Worm (Caenorhabditis elegans) whole organism, L4 larva: ENCODE results near the gene ric-7.
A peak's percentile ranks its signal among the peaks of the same experiment; 100 is the strongest.

Source experiments
- F10B5.3 ChIP-seq: sonication (generic microtip); optimal IDR thresholded peaks from 2 replicates; lab custom pipeline; 2016; ENCODE audit warnings: mild to moderate bottlenecking, missing genetic modification characterization, missing compliant biosample characterization
- F44E2.7 ChIP-seq: fragments of 200-800 bp; sonication (Bioruptor generic); IDR thresholded peaks from 2 replicates; pipeline ENCODE4 v2.1.2; 2022; ENCODE audit warnings: missing genetic modification characterization, missing compliant biosample characterization
- F49E8.2 ChIP-seq: sonication (generic microtip); optimal IDR thresholded peaks from 2 replicates; lab custom pipeline; 2016; ENCODE audit warnings: missing compliant biosample characterization, mild to moderate bottlenecking, missing genetic modification characterization, borderline replicate concordance
- T26A8.4 ChIP-seq: fragments of 200-800 bp; sonication (Bioruptor generic); IDR thresholded peaks from 2 replicates; pipeline ENCODE4 v1.3.6; 2022; ENCODE audit warnings: missing genetic modification characterization, missing compliant biosample characterization
- Y48G9A.11 ChIP-seq: fragments of 200-800 bp; sonication (Bioruptor generic); IDR thresholded peaks from 2 replicates; pipeline ENCODE4 v1.3.6; 2022; ENCODE audit warnings: missing genetic modification reagents, missing genetic modification characterization, missing compliant biosample characterization
- ZK546.5 ChIP-seq, 2 experiments: sonication (generic microtip); optimal IDR thresholded peaks; 2 replicates each; lab custom pipeline; 2017; ENCODE audit warnings: missing biosample characterization in 2 of 2, missing genetic modification characterization in 2 of 2
- ama-1 ChIP-seq: fragments of 150-350 bp; optimal IDR thresholded peaks from 2 replicates; lab custom pipeline; 2014; ENCODE audit warnings: inconsistent platforms, mixed read lengths
- arid-1 ChIP-seq: fragments of 200-800 bp; sonication (Bioruptor generic); conservative IDR thresholded peaks from 2 replicates; pipeline ENCODE4 v1.3.6; 2022; ENCODE audit warnings: missing genetic modification reagents, missing genetic modification characterization, missing compliant biosample characterization
- attf-4 ChIP-seq: sonication (generic microtip); optimal IDR thresholded peaks from 3 replicates; lab custom pipeline; 2017; ENCODE audit warnings: missing biosample characterization, missing genetic modification characterization
- ceh-20 ChIP-seq: fragments of 200-800 bp; sonication (Bioruptor generic); IDR thresholded peaks from 2 replicates; pipeline ENCODE4 v1.3.6; 2022; ENCODE audit warnings: missing genetic modification reagents, missing genetic modification characterization, missing compliant biosample characterization
- ceh-28 ChIP-seq: fragments of 150-350 bp; optimal IDR thresholded peaks from 2 replicates; lab custom pipeline; 2014; ENCODE audit warnings: missing biosample characterization, missing genetic modification reagents, missing genetic modification characterization
- ceh-44 ChIP-seq: fragments of 200-800 bp; sonication (Bioruptor generic); IDR thresholded peaks from 2 replicates; pipeline ENCODE4 v1.3.6; 2022; ENCODE audit warnings: missing genetic modification reagents, missing genetic modification characterization, missing compliant biosample characterization
- ceh-82 ChIP-seq: sonication (generic microtip); optimal IDR thresholded peaks from 2 replicates; lab custom pipeline; 2017; ENCODE audit warnings: missing biosample characterization, missing genetic modification characterization
- ctbp-1 ChIP-seq: fragments of 200-800 bp; sonication (Bioruptor generic); IDR thresholded peaks from 2 replicates; pipeline ENCODE4 v1.3.6; 2022; ENCODE audit warnings: missing genetic modification reagents, missing genetic modification characterization, missing compliant biosample characterization
- daf-16 ChIP-seq, 3 experiments: sonication (generic microtip); optimal IDR thresholded peaks; 2 replicates each; lab custom pipeline; 2016 to 2017; ENCODE audit warnings: missing genetic modification characterization in 3 of 3, missing genetic modification reagents in 3 of 3, mild to moderate bottlenecking in 2 of 3, missing compliant biosample characterization in 2 of 3, missing biosample characterization in 1 of 3, moderate library complexity in 1 of 3
- dmd-6 ChIP-seq: fragments of 200-800 bp; sonication (Bioruptor generic); IDR thresholded peaks from 2 replicates; pipeline ENCODE4 v1.3.6; 2022; ENCODE audit warnings: missing genetic modification reagents, missing genetic modification characterization, missing compliant biosample characterization
- dmd-9 ChIP-seq: fragments of 200-800 bp; sonication (Bioruptor generic); IDR thresholded peaks from 2 replicates; pipeline ENCODE4 v1.3.6; 2022; ENCODE audit warnings: missing genetic modification reagents, missing genetic modification characterization, missing compliant biosample characterization
- duxl-1 ChIP-seq: sonication (generic microtip); optimal IDR thresholded peaks from 2 replicates; lab custom pipeline; 2016; ENCODE audit warnings: mild to moderate bottlenecking, missing genetic modification characterization, moderate library complexity, missing compliant biosample characterization; ENCODE audit not compliant: poor library complexity
- egl-43 ChIP-seq: fragments of 200-800 bp; sonication (Bioruptor generic); IDR thresholded peaks from 2 replicates; pipeline ENCODE4 v1.3.6; 2022; ENCODE audit warnings: missing genetic modification reagents, missing genetic modification characterization, missing compliant biosample characterization
- fos-1 ChIP-seq: fragments of 150-350 bp; optimal IDR thresholded peaks from 2 replicates; lab custom pipeline; 2014; ENCODE audit warnings: missing biosample characterization, missing genetic modification characterization
- hlh-11 ChIP-seq: fragments of 200-800 bp; sonication (Bioruptor generic); optimal IDR thresholded peaks from 2 replicates; lab custom pipeline; 2018; ENCODE audit warnings: mild to moderate bottlenecking, missing genetic modification characterization, missing compliant biosample characterization
- lin-1 ChIP-seq: fragments of 200-800 bp; sonication (Bioruptor generic); IDR thresholded peaks from 2 replicates; pipeline ENCODE4 v1.3.6; 2022; ENCODE audit warnings: missing genetic modification reagents, missing genetic modification characterization, missing compliant biosample characterization
- lin-38 ChIP-seq: fragments of 200-800 bp; sonication (Bioruptor generic); IDR thresholded peaks from 2 replicates; pipeline ENCODE4 v1.3.6; 2022; ENCODE audit warnings: missing genetic modification reagents, missing genetic modification characterization, missing compliant biosample characterization
- lir-3 ChIP-seq: sonication (generic microtip); optimal IDR thresholded peaks from 2 replicates; lab custom pipeline; 2016; ENCODE audit warnings: mild to moderate bottlenecking, missing genetic modification characterization, missing compliant biosample characterization
- lsy-2 ChIP-seq, 2 experiments: fragments of 150-350 bp in 1 of 2; sonication (generic microtip) in 1 of 2; optimal IDR thresholded peaks; 2 replicates each; lab custom pipeline; 2014 to 2017; ENCODE audit warnings: missing biosample characterization in 2 of 2, missing genetic modification characterization in 2 of 2
- mdl-1 ChIP-seq, 2 experiments: fragments of 150-350 bp in 1 of 2; sonication (generic microtip) in 1 of 2; optimal IDR thresholded peaks; 2 replicates each; lab custom pipeline; 2014 to 2017; ENCODE audit warnings: missing biosample characterization in 2 of 2, missing genetic modification characterization in 2 of 2
- mdt-29 ChIP-seq: fragments of 200-800 bp; sonication (Bioruptor generic); IDR thresholded peaks from 2 replicates; pipeline ENCODE4 v1.3.6; 2022; ENCODE audit warnings: missing genetic modification reagents, missing genetic modification characterization, missing compliant biosample characterization
- mes-2 ChIP-seq: sonication (generic microtip); optimal IDR thresholded peaks from 2 replicates; lab custom pipeline; 2016; ENCODE audit warnings: missing genotype, mild to moderate bottlenecking, missing genetic modification characterization, missing compliant biosample characterization; ENCODE audit not compliant: poor library complexity, severe bottlenecking
- mxl-3 ChIP-seq: fragments of 200-800 bp; sonication (Bioruptor generic); optimal IDR thresholded peaks from 2 replicates; lab custom pipeline; 2018; ENCODE audit warnings: mild to moderate bottlenecking, missing genetic modification characterization, missing compliant biosample characterization
- nhr-102 ChIP-seq: sonication (generic microtip); optimal IDR thresholded peaks from 2 replicates; lab custom pipeline; 2016; ENCODE audit warnings: mild to moderate bottlenecking, missing genetic modification characterization, moderate library complexity, missing compliant biosample characterization
- nhr-237 ChIP-seq: sonication (generic microtip); optimal IDR thresholded peaks from 2 replicates; lab custom pipeline; 2017; ENCODE audit warnings: missing biosample characterization, missing genetic modification characterization
- nhr-42 ChIP-seq: fragments of 200-800 bp; sonication (Bioruptor generic); IDR thresholded peaks from 2 replicates; pipeline ENCODE4 v1.3.6; 2022; ENCODE audit warnings: missing genetic modification characterization, missing compliant biosample characterization
- nhr-48 ChIP-seq: sonication (generic microtip); optimal IDR thresholded peaks from 2 replicates; lab custom pipeline; 2016; ENCODE audit warnings: mild to moderate bottlenecking, missing genetic modification characterization, missing compliant biosample characterization
- nhr-77 ChIP-seq: fragments of 150-350 bp; optimal IDR thresholded peaks from 2 replicates; lab custom pipeline; 2014; ENCODE audit warnings: missing biosample characterization, missing genetic modification characterization
- pha-4 ChIP-seq, 2 experiments: fragments of 150-350 bp in 1 of 2; fragments of 200-800 bp in 1 of 2; sonication (Bioruptor generic) in 1 of 2; IDR thresholded peaks in 1 of 2; optimal IDR thresholded peaks in 1 of 2; 2 replicates each; pipeline versions ENCODE4 v1.3.6 to Lab custom; 2014 to 2022; ENCODE audit warnings: missing genetic modification characterization in 2 of 2, missing genetic modification reagents in 2 of 2, missing biosample characterization in 1 of 2, missing compliant biosample characterization in 1 of 2
- php-3 ChIP-seq: fragments of 200-800 bp; sonication (Bioruptor generic); IDR thresholded peaks from 2 replicates; pipeline ENCODE4 v1.3.6; 2022; ENCODE audit warnings: missing genetic modification reagents, missing genetic modification characterization, missing compliant biosample characterization
- pqm-1 ChIP-seq: sonication (generic microtip); optimal IDR thresholded peaks from 2 replicates; lab custom pipeline; 2017; ENCODE audit warnings: missing biosample characterization, missing genetic modification characterization
- rbr-2 ChIP-seq: sonication (generic microtip); optimal IDR thresholded peaks from 2 replicates; lab custom pipeline; 2016; ENCODE audit warnings: missing genotype, missing genetic modification characterization, missing compliant biosample characterization
- sdz-12 ChIP-seq: fragments of 200-800 bp; sonication (Bioruptor generic); optimal IDR thresholded peaks from 2 replicates; lab custom pipeline; 2018; ENCODE audit warnings: mild to moderate bottlenecking, missing genetic modification characterization, missing compliant biosample characterization
- set-16 ChIP-seq: fragments of 200-800 bp; sonication (Bioruptor generic); IDR thresholded peaks from 2 replicates; pipeline ENCODE4 v1.3.6; 2022; ENCODE audit warnings: missing genetic modification reagents, missing genetic modification characterization, missing compliant biosample characterization
- snpc-1.2 ChIP-seq: fragments of 200-800 bp; sonication (Bioruptor generic); IDR thresholded peaks from 2 replicates; pipeline ENCODE4 v1.3.6; 2022; ENCODE audit warnings: missing genetic modification reagents, missing genetic modification characterization, missing compliant biosample characterization
- snpc-4 ChIP-seq: fragments of 150-350 bp; optimal IDR thresholded peaks from 2 replicates; lab custom pipeline; 2014; ENCODE audit warnings: missing biosample characterization, missing genetic modification characterization
- spr-1 ChIP-seq: sonication (generic microtip); optimal IDR thresholded peaks from 2 replicates; lab custom pipeline; 2016; ENCODE audit warnings: mild to moderate bottlenecking, missing genetic modification characterization, missing compliant biosample characterization
- spr-3 ChIP-seq: fragments of 200-800 bp; sonication (Bioruptor generic); optimal IDR thresholded peaks from 2 replicates; lab custom pipeline; 2018; ENCODE audit warnings: mild to moderate bottlenecking, missing genetic modification characterization, missing compliant biosample characterization
- tra-1 ChIP-seq: fragments of 200-800 bp; sonication (Bioruptor generic); IDR thresholded peaks from 2 replicates; pipeline ENCODE4 v1.3.6; 2022; ENCODE audit warnings: missing genetic modification reagents, missing genetic modification characterization, missing compliant biosample characterization
- unc-130 ChIP-seq: sonication (generic microtip); optimal IDR thresholded peaks from 2 replicates; lab custom pipeline; 2016; ENCODE audit warnings: missing genetic modification reagents, missing genetic modification characterization, missing compliant biosample characterization
- vab-7 ChIP-seq: fragments of 200-800 bp; sonication (Bioruptor generic); IDR thresholded peaks from 2 replicates; pipeline ENCODE4 v1.3.6; 2022; ENCODE audit warnings: missing genetic modification reagents, missing genetic modification characterization, missing compliant biosample characterization
- zfp-3 ChIP-seq: fragments of 200-800 bp; sonication (Bioruptor generic); conservative IDR thresholded peaks from 2 replicates; pipeline ENCODE4 v1.3.6; 2022; ENCODE audit warnings: missing genetic modification reagents, missing genetic modification characterization, missing compliant biosample characterization
- zip-2 ChIP-seq: fragments of 150-350 bp; optimal IDR thresholded peaks from 2 replicates; lab custom pipeline; 2014; ENCODE audit warnings: missing biosample characterization, missing genetic modification characterization

Gene ric-7

DNA sequence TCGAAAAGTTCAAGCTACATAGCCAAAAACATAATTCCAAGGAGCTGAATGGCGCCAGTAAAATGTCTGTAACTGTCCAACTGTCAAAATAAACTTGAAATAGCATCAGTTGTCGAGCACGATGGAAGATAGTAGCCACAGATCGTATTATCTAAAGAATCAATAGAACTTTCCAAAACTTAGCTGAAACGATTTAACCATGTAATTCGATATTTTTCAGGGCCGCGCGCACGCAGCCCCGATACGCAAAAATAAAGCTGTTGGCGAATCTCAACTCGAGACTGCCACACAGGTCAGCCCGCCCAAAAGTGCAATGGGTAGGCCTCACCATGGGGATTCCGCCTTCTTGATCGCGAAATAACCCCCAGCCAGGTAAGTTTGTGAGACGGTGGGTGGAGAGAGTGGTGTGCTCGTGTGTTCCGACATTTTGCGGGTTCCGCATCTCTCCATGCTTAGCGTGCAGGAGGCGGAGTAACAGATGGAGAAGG lies 22.6 kb upstream of the ric-7 start:
- TF ChIP-seq ctbp-1 (no peak), lir-3 (tag; lab: Kevin White, UChicago) (peak; percentile 32), F49E8.2 (peak; percentile 66), zfp-3 (GFP tag; lab: Robert Waterston, UW) (no peak), mxl-3 (GFP tag; lab: Kevin White, UChicago) (peak; percentile 51), ceh-44 (peak; percentile 81), mdt-29 (GFP tag; lab: Robert Waterston, UW) (peak; percentile 60; the same call in 1 of the 2 replicates), spr-3 (GFP tag; lab: Kevin White, UChicago) (peak; percentile 51), T26A8.4 (peak; percentile 94), snpc-1.2 (GFP tag; lab: Robert Waterston, UW) (peak; percentile 77), mes-2 (peak; percentile 59), nhr-77 (peak; percentile 16), mdl-1 (tag; optimal IDR thresholded peaks at IDR 0.05; lab: Kevin White, UChicago) (peak in 1 of 2 experiments; percentile 0), egl-43 (GFP tag; lab: Robert Waterston, UW) (no peak), nhr-48 (tag; lab: Kevin White, UChicago) (peak; percentile 63), vab-7 (GFP tag; lab: Robert Waterston, UW) (peak; percentile 35), daf-16 (GFP tag; optimal IDR thresholded peaks at IDR 0.05; lab: Kevin White, UChicago) (peak; percentile 17 to 44), daf-16 (tag; optimal IDR thresholded peaks at IDR 0.05; lab: Kevin White, UChicago) (peak; percentile 56), pha-4 (GFP tag; IDR thresholded peaks at IDR 0.05; lab: Robert Waterston, UW) (peak; percentile 54; the same call in 1 of the 2 replicates), pha-4 (tag; optimal IDR thresholded peaks at IDR 0.05; lab: Kevin White, UChicago) (no peak), nhr-102 (tag; lab: Kevin White, UChicago) (peak; percentile 88), dmd-6 (peak; percentile 56), unc-130 (GFP tag; lab: Kevin White, UChicago) (peak; percentile 38), attf-4 (tag; lab: Kevin White, UChicago) (no peak), ceh-82 (tag; lab: Kevin White, UChicago) (no peak), sdz-12 (GFP tag; lab: Kevin White, UChicago) (no peak), F10B5.3 (tag; lab: Kevin White, UChicago) (peak; percentile 67), ceh-28 (tag; lab: Kevin White, UChicago) (no peak), fos-1 (tag; lab: Kevin White, UChicago) (no peak), Y48G9A.11 (GFP tag; lab: Robert Waterston, UW) (peak; percentile 74), pqm-1 (tag; lab: Kevin White, UChicago) (no peak), lsy-2 (tag; optimal IDR thresholded peaks at IDR 0.05; lab: Kevin White, UChicago) (no peak), set-16 (GFP tag; lab: Robert Waterston, UW) (peak; percentile 75), ama-1 (lab: Kevin White, UChicago) (peak; percentile 91), snpc-4 (peak; percentile 80), F44E2.7 (GFP tag; lab: Robert Waterston, UW) (0 out of 2 replicates have a peak, but pooled peaks have one; percentile 33), lin-1 (GFP tag; lab: Robert Waterston, UW) (no peak), ceh-20 (0 out of 2 replicates have a peak, but pooled peaks have one; percentile 34), dmd-9 (peak; percentile 59; the same call in 1 of the 2 replicates), rbr-2 (peak; percentile 40), spr-1 (tag; lab: Kevin White, UChicago) (peak; percentile 64), duxl-1 (peak; percentile 89), tra-1 (GFP tag; lab: Robert Waterston, UW) (0 out of 2 replicates have a peak, but pooled peaks have one; percentile 33), lin-38 (GFP tag; lab: Robert Waterston, UW) (peak; percentile 79), hlh-11 (peak; percentile 69), zip-2 (tag; lab: Kevin White, UChicago) (peak; percentile 43), arid-1 (peak; percentile 58; the same call in 1 of the 2 replicates), php-3 (GFP tag; lab: Robert Waterston, UW) (peak; percentile 39; the same call in 1 of the 2 replicates), nhr-237 (tag; lab: Kevin White, UChicago) (no peak), ZK546.5 (tag; optimal IDR thresholded peaks at IDR 0.05; lab: Kevin White, UChicago) (no peak), nhr-42 (GFP tag; lab: Robert Waterston, UW) (peak; percentile 71)
